Worm (Caenorhabditis elegans) whole organism, midembryonic: Measurements from ENCODE around the gene srh-42.

Source experiments
- T22C8.4 ChIP-seq: fragments of 200-800 bp; sonication (Bioruptor generic); IDR thresholded peaks from 2 replicates; pipeline ENCODE4 v1.3.6; 2022; ENCODE audit warnings: missing genetic modification characterization, missing compliant biosample characterization
- cog-1 ChIP-seq: sonication (generic microtip); optimal IDR thresholded peaks from 2 replicates; lab custom pipeline; 2016; ENCODE audit warnings: missing genetic modification characterization, missing compliant biosample characterization
- flt-1 ChIP-seq: fragments of 200-800 bp; sonication (Bioruptor generic); IDR thresholded peaks from 2 replicates; pipeline ENCODE4 v1.3.6; 2022; ENCODE audit warnings: missing genetic modification characterization, missing compliant biosample characterization
- klf-2 ChIP-seq: fragments of 200-800 bp; sonication (Bioruptor generic); conservative IDR thresholded peaks from 2 replicates; pipeline ENCODE4 v1.3.6; 2022; ENCODE audit warnings: missing genetic modification reagents, missing genetic modification characterization, missing compliant biosample characterization
- med-1 ChIP-seq: sonication (generic microtip); optimal IDR thresholded peaks from 2 replicates; lab custom pipeline; 2017; ENCODE audit warnings: missing genetic modification characterization, mild to moderate bottlenecking, missing compliant biosample characterization, antibody characterized with exemption, missing genetic modification reagents; ENCODE audit not compliant: insufficient read depth
- ref-1 ChIP-seq: fragments of 200-800 bp; sonication (Bioruptor generic); conservative IDR thresholded peaks from 2 replicates; pipeline ENCODE4 v1.3.6; 2022; ENCODE audit warnings: missing genetic modification reagents, missing genetic modification characterization, missing compliant biosample characterization
- tab-1 ChIP-seq: fragments of 200-800 bp; sonication (Bioruptor generic); IDR thresholded peaks from 2 replicates; pipeline ENCODE4 v1.3.6; 2022; ENCODE audit warnings: missing genetic modification characterization, missing compliant biosample characterization
- ztf-23 ChIP-seq: fragments of 200-800 bp; sonication (Bioruptor generic); IDR thresholded peaks from 2 replicates; pipeline ENCODE4 v1.3.6; 2022; ENCODE audit warnings: missing genetic modification reagents, missing genetic modification characterization, missing compliant biosample characterization
- ztf-29 ChIP-seq: fragments of 200-800 bp; sonication (Bioruptor generic); IDR thresholded peaks from 2 replicates; pipeline ENCODE4 v1.3.6; 2022; ENCODE audit warnings: missing genetic modification reagents, missing genetic modification characterization, missing compliant biosample characterization

The srh-42 gene

ce11 chrII:14242259-14242658 is 46.6 kb downstream of the srh-42 start:
- TF ChIP-seq flt-1 (GFP tag; lab: Robert Waterston, UW): no peak
- TF ChIP-seq T22C8.4 (GFP tag; lab: Robert Waterston, UW): no peak
- TF ChIP-seq ztf-29 (GFP tag; lab: Robert Waterston, UW): no peak
- TF ChIP-seq ztf-23: no peak

- no peak for TF ChIP-seq ztf-23
- no peak for TF ChIP-seq T22C8.4 (GFP tag; lab: Robert Waterston, UW)
- no peak for TF ChIP-seq ztf-29 (GFP tag; lab: Robert Waterston, UW)
- TF ChIP-seq flt-1 (GFP tag; lab: Robert Waterston, UW): no peak
- TF ChIP-seq ref-1 (GFP tag; lab: Robert Waterston, UW): no peak
- no peak for TF ChIP-seq klf-2
- no peak for TF ChIP-seq tab-1 (GFP tag; lab: Robert Waterston, UW)
- no peak for TF ChIP-seq cog-1
- no peak for TF ChIP-seq med-1
Observed at ce11 chrII:14239924-14240323, 48.9 kb downstream of the srh-42 start.
